ENCODE assay signal across 1 worm cellular context in the genomic region with DNA sequence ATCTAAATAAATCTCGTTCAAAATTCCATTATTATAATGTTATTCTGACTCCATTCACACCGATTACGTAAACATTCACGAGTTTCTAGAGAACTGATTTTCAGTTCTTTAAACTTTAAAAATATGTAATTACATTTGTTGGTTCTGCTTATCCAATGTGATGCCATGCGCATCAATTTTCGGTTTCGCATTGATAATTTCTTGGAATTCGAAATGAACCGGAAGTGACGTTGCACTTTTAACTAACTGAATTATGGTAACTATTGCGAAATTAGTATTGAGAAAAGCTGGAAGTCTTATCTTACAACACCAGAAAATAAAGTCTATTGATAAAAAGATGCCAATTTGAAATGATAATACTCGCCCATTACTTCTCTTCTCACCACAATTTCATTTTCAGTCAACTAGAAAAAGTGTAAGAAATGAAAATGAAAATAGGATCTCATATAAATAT.
TF ChIP-seq lines count a peak whose summit lies in the region.

No protein-coding gene starts in this region.

TF ChIP-seq in whole organism, L1 larva, 84 proteins besides CTCF, POLR2A, EP300 and RAD21 (continued from another document):
- TF ChIP-seq nhr-237 (tag; optimal IDR thresholded peaks at IDR 0.05; lab: Kevin White, UChicago) (no peak), nhr-20 (tag; optimal IDR thresholded peaks at IDR 0.05; lab: Kevin White, UChicago) (peak; percentile 51), elt-3 (tag; optimal IDR thresholded peaks at IDR 0.05; lab: Kevin White, UChicago) (no peak), C16A3.4 (tag; optimal IDR thresholded peaks at IDR 0.05; lab: Kevin White, UChicago) (no peak), lsy-2 (tag; optimal IDR thresholded peaks at IDR 0.05; lab: Kevin White, UChicago) (peak; percentile 45 to 55), isw-1 (GFP tag; IDR thresholded peaks at IDR 0.05; lab: Robert Waterston, UW) (no peak), mdl-1 (tag; optimal IDR thresholded peaks at IDR 0.05; lab: Kevin White, UChicago) (no peak), unc-86 (tag; optimal IDR thresholded peaks at IDR 0.05; lab: Kevin White, UChicago) (no peak), hlh-17 (GFP tag; optimal IDR thresholded peaks at IDR 0.05; lab: Kevin White, UChicago; ENCODE audit: borderline replicate concordance) (no peak), rnt-1 (tag; optimal IDR thresholded peaks at IDR 0.05; lab: Kevin White, UChicago) (no peak), nhr-90 (tag; optimal IDR thresholded peaks at IDR 0.05; lab: Kevin White, UChicago; ENCODE audit: poor library complexity) (no peak)
